Worm (Caenorhabditis elegans) whole organism, young adult: ENCODE measurements around the gene kbp-3.

Source experiments
- F22D6.2 ChIP-seq: sonication (generic microtip); optimal IDR thresholded peaks from 2 replicates; lab custom pipeline; 2016; ENCODE audit warnings: mild to moderate bottlenecking, missing genetic modification characterization, missing compliant biosample characterization
- ama-1 ChIP-seq, 3 experiments: fragments of 150-350 bp in 1 of 3; sonication (generic microtip) in 2 of 3; optimal IDR thresholded peaks; 2 replicates each; lab custom pipeline; 2014 to 2018; ENCODE audit warnings: missing biosample characterization in 2 of 3, missing genetic modification characterization in 2 of 3, missing genetic modification reagents in 2 of 3
- ets-4 ChIP-seq: fragments of 200-800 bp; sonication (Bioruptor generic); optimal IDR thresholded peaks from 2 replicates; lab custom pipeline; 2018; ENCODE audit warnings: mild to moderate bottlenecking, missing genetic modification characterization, missing compliant biosample characterization
- fkh-3 ChIP-seq: sonication (generic microtip); optimal IDR thresholded peaks from 2 replicates; lab custom pipeline; 2016; ENCODE audit warnings: mild to moderate bottlenecking, missing genetic modification characterization, missing compliant biosample characterization
- nhr-80 ChIP-seq: sonication (generic microtip); optimal IDR thresholded peaks from 2 replicates; lab custom pipeline; 2016; ENCODE audit warnings: missing genetic modification characterization, missing compliant biosample characterization
- nhr-90 ChIP-seq: sonication (generic microtip); optimal IDR thresholded peaks from 2 replicates; lab custom pipeline; 2016; ENCODE audit warnings: missing genotype, mild to moderate bottlenecking, missing genetic modification characterization, missing compliant biosample characterization
- pha-4 ChIP-seq: fragments of 150-350 bp; sonication (generic microtip); optimal IDR thresholded peaks from 2 replicates; lab custom pipeline; 2014; ENCODE audit warnings: missing biosample characterization, missing genetic modification reagents, missing genetic modification characterization
- snpc-4 ChIP-seq, 5 experiments: fragments of 150-350 bp in 1 of 5; sonication (generic microtip) in 4 of 5; optimal IDR thresholded peaks; 2 replicates each; lab custom pipeline; 2014 to 2018; ENCODE audit warnings: missing genetic modification characterization in 5 of 5, missing biosample characterization in 3 of 5, antibody characterized with exemption in 2 of 5, mild to moderate bottlenecking in 2 of 5, missing compliant biosample characterization in 2 of 5, missing genotype in 2 of 5, moderate library complexity in 2 of 5, missing genetic modification reagents in 1 of 5
- zfh-2 ChIP-seq: fragments of 200-800 bp; sonication (Bioruptor generic); conservative IDR thresholded peaks from 2 replicates; pipeline ENCODE4 v1.3.6; 2022; ENCODE audit warnings: missing genetic modification reagents, missing genetic modification characterization, missing compliant biosample characterization
- ztf-28 ChIP-seq: fragments of 200-800 bp; sonication (Bioruptor generic); IDR thresholded peaks from 2 replicates; pipeline ENCODE4 v1.3.6; 2022; ENCODE audit warnings: missing genetic modification reagents, missing genetic modification characterization, missing compliant biosample characterization

ce11 chrII:14383644-14384043 is 6.2 kb downstream of the kbp-3 start, which contains the start of gene mes-2:
- TF ChIP-seq fkh-3 (no peak), F22D6.2 (tag; lab: Kevin White, UChicago) (no peak), snpc-4 (GFP tag; optimal IDR thresholded peaks at IDR 0.05; lab: Kevin White, UChicago) (no peak), snpc-4 (tag; optimal IDR thresholded peaks at IDR 0.05; lab: Kevin White, UChicago) (no peak), ets-4 (GFP tag; lab: Kevin White, UChicago) (no peak), pha-4 (no peak), ama-1 (optimal IDR thresholded peaks at IDR 0.05; lab: Kevin White, UChicago) (no peak), ama-1 (GFP tag; optimal IDR thresholded peaks at IDR 0.05; lab: Kevin White, UChicago) (no peak), nhr-80 (tag; lab: Kevin White, UChicago) (no peak), zfh-2 (GFP tag; lab: Robert Waterston, UW) (no peak), nhr-90 (tag; lab: Kevin White, UChicago) (no peak), ztf-28 (GFP tag; lab: Robert Waterston, UW) (peak; percentile 46; the same call in 1 of the 2 replicates)
